Worm (Caenorhabditis elegans) whole organism, early embryonic: ENCODE results near the gene nlp-64.
"Not testable (repeated sequence)": the region's sequence is repeated elsewhere in the genome, so short reads cannot be mapped to it uniquely, and the experiment has no call there.

ENCODE experiments used
- ama-1 ChIP-seq: fragments of 150-350 bp; optimal IDR thresholded peaks from 2 replicates; lab custom pipeline; 2014
- flt-1 ChIP-seq: fragments of 200-800 bp; sonication (Bioruptor generic); IDR thresholded peaks from 2 replicates; pipeline ENCODE4 v1.3.6; 2022; ENCODE audit warnings: missing genetic modification characterization, missing compliant biosample characterization

- not testable (repeated sequence) for TF ChIP-seq ama-1; flt-1 (GFP tag; lab: Robert Waterston, UW)
Observed at ce11 chrX:286116-286515, 25.0 kb downstream of the nlp-64 start, which contains the start of gene Y47C4A.1.
